Fruit fly (Drosophila melanogaster): ENCODE data around the gene disco-r.

disco-r gene

dm6 chrX:16147638-16148233, 1.0 kb downstream of the disco-r start (continued):
- TF ChIP-seq Nf-YA (GFP tag; IDR thresholded peaks at IDR 0.05): peak; percentile 91
- no peak for TF ChIP-seq Tbp (GFP tag; optimal IDR thresholded peaks at IDR 0.05)
- peak; percentile 15; the same call in 1 of the 2 replicates for TF ChIP-seq CG13287 (GFP tag; IDR thresholded peaks at IDR 0.05; ENCODE audit: partially characterized antibody)
- no peak for TF ChIP-seq CG9215 (GFP tag; IDR thresholded peaks at IDR 0.05)
- TF ChIP-seq CG10565 (GFP tag; optimal IDR thresholded peaks at IDR 0.05): no peak
- TF ChIP-seq MBD-R2 (GFP tag; IDR thresholded peaks at IDR 0.05): no peak
- no peak for TF ChIP-seq vnd (GFP tag; IDR thresholded peaks at IDR 0.05; ENCODE audit: partially characterized antibody)
- TF ChIP-seq fd64A (GFP tag; optimal IDR thresholded peaks at IDR 0.05): no peak
- TF ChIP-seq Blimp-1 (GFP tag; optimal IDR thresholded peaks at IDR 0.05): no peak
- TF ChIP-seq vvl (GFP tag; IDR thresholded peaks at IDR 0.05): no peak
- peak; percentile 17 for TF ChIP-seq ewg (GFP tag; optimal IDR thresholded peaks at IDR 0.05)
- TF ChIP-seq odd (GFP tag; optimal IDR thresholded peaks at IDR 0.05): no peak
- TF ChIP-seq CG12104 (GFP tag; optimal IDR thresholded peaks at IDR 0.05): no peak
- peak; percentile 92 for TF ChIP-seq sr (GFP tag; IDR thresholded peaks at IDR 0.05)
- no peak for TF ChIP-seq CG7271 (tag; optimal IDR thresholded peaks at IDR 0.05)
- TF ChIP-seq ERR (GFP tag; optimal IDR thresholded peaks at IDR 0.05): no peak
- TF ChIP-seq pum (GFP tag; optimal IDR thresholded peaks at IDR 0.05): no peak
- TF ChIP-seq CG4707 (GFP tag; optimal IDR thresholded peaks at IDR 0.05): no peak
- no peak for TF ChIP-seq CG4424 (GFP tag; optimal IDR thresholded peaks at IDR 0.05)
- no peak for TF ChIP-seq CG4404 (GFP tag; IDR thresholded peaks at IDR 0.05)
- no peak for TF ChIP-seq CTCF (GFP tag; optimal IDR thresholded peaks at IDR 0.05)
- TF ChIP-seq fd3F (GFP tag; optimal IDR thresholded peaks at IDR 0.05): no peak
- TF ChIP-seq Nf-YC (tag; optimal IDR thresholded peaks at IDR 0.05): peak; percentile 99
- TF ChIP-seq Elba2 (GFP tag; optimal IDR thresholded peaks at IDR 0.05): no peak
- TF ChIP-seq CG1792 (GFP tag; optimal IDR thresholded peaks at IDR 0.05): no peak
- TF ChIP-seq CG17328 (GFP tag; IDR thresholded peaks at IDR 0.05): no peak
- no peak for TF ChIP-seq CG4617 (GFP tag; optimal IDR thresholded peaks at IDR 0.05; ENCODE audit: borderline replicate concordance)
- TF ChIP-seq Xrp1 (GFP tag; IDR thresholded peaks at IDR 0.05): no peak
- peak; percentile 77 for TF ChIP-seq sens (GFP tag)
- TF ChIP-seq disco-r (GFP tag; optimal IDR thresholded peaks at IDR 0.05): no peak
- TF ChIP-seq CG4328 (GFP tag; optimal IDR thresholded peaks at IDR 0.05): no peak
- no peak for TF ChIP-seq CG11456 (GFP tag; IDR thresholded peaks at IDR 0.05)
- TF ChIP-seq CG34224 (GFP tag; IDR thresholded peaks at IDR 0.05; ENCODE audit: partially characterized antibody): no peak
- TF ChIP-seq H15 (GFP tag; IDR thresholded peaks at IDR 0.05): no peak
- no peak for TF ChIP-seq ato (GFP tag; IDR thresholded peaks at IDR 0.05; ENCODE audit: partially characterized antibody)
- no peak for TF ChIP-seq BEAF-32 (GFP tag; optimal IDR thresholded peaks at IDR 0.05)
- peak; percentile 49; the same call in 1 of the 2 replicates for TF ChIP-seq CG8765 (GFP tag; IDR thresholded peaks at IDR 0.05)
- no peak for TF ChIP-seq cas (GFP tag; IDR thresholded peaks at IDR 0.05)
- TF ChIP-seq CG15011 (GFP tag; optimal IDR thresholded peaks at IDR 0.05): no peak
- TF ChIP-seq Gug (GFP tag; IDR thresholded peaks at IDR 0.05): no peak
- TF ChIP-seq CG14965 (GFP tag; optimal IDR thresholded peaks at IDR 0.05; ENCODE audit: borderline replicate concordance): no peak
- TF ChIP-seq Taf1 (GFP tag; IDR thresholded peaks at IDR 0.05): no peak
- no peak for TF ChIP-seq CG3838 (GFP tag; optimal IDR thresholded peaks at IDR 0.05)
- TF ChIP-seq CG10654 (GFP tag; optimal IDR thresholded peaks at IDR 0.05): no peak
- TF ChIP-seq CG15479 (GFP tag; optimal IDR thresholded peaks at IDR 0.05): no peak
- no peak for TF ChIP-seq psq (GFP tag; optimal IDR thresholded peaks at IDR 0.05)
- no peak for TF ChIP-seq chn (GFP tag; optimal IDR thresholded peaks at IDR 0.05)
- TF ChIP-seq gem (tag; optimal IDR thresholded peaks at IDR 0.05): no peak
- peak; percentile 54 for TF ChIP-seq CG12155 (GFP tag; optimal IDR thresholded peaks at IDR 0.05)
- no peak for TF ChIP-seq CG12219 (GFP tag; optimal IDR thresholded peaks at IDR 0.05)
- no peak for TF ChIP-seq tio (GFP tag; optimal IDR thresholded peaks at IDR 0.05)
- no peak for TF ChIP-seq shn (GFP tag; optimal IDR thresholded peaks at IDR 0.05)

All from whole organism, embryonic.